Worm (Caenorhabditis elegans) whole organism, L4 larva: Measurements from ENCODE around the gene srg-41.
A peak's percentile ranks its signal among the peaks of the same experiment; 100 is the strongest.

Source experiments
- D1046.2 ChIP-seq: fragments of 200-800 bp; sonication (Bioruptor generic); IDR thresholded peaks from 2 replicates; pipeline ENCODE4 v1.3.6; 2022; ENCODE audit warnings: missing genetic modification characterization, missing compliant biosample characterization
- F10B5.3 ChIP-seq: sonication (generic microtip); optimal IDR thresholded peaks from 2 replicates; lab custom pipeline; 2016; ENCODE audit warnings: mild to moderate bottlenecking, missing genetic modification characterization, missing compliant biosample characterization
- F26F4.8 ChIP-seq: fragments of 200-800 bp; sonication (Bioruptor generic); conservative IDR thresholded peaks from 2 replicates; pipeline ENCODE4 v1.3.6; 2022; ENCODE audit warnings: missing genetic modification characterization, missing compliant biosample characterization
- F49E8.2 ChIP-seq: sonication (generic microtip); optimal IDR thresholded peaks from 2 replicates; lab custom pipeline; 2016; ENCODE audit warnings: missing compliant biosample characterization, mild to moderate bottlenecking, missing genetic modification characterization, borderline replicate concordance
- T26A8.4 ChIP-seq: fragments of 200-800 bp; sonication (Bioruptor generic); IDR thresholded peaks from 2 replicates; pipeline ENCODE4 v1.3.6; 2022; ENCODE audit warnings: missing genetic modification characterization, missing compliant biosample characterization
- ZK546.5 ChIP-seq, 2 experiments: sonication (generic microtip); optimal IDR thresholded peaks; 2 replicates each; lab custom pipeline; 2017; ENCODE audit warnings: missing biosample characterization in 2 of 2, missing genetic modification characterization in 2 of 2
- aha-1 ChIP-seq: fragments of 150-350 bp; peaks from one replicate; lab custom pipeline; 2014; ENCODE audit warnings: missing biosample characterization, missing genetic modification characterization
- ama-1 ChIP-seq: fragments of 150-350 bp; optimal IDR thresholded peaks from 2 replicates; lab custom pipeline; 2014; ENCODE audit warnings: inconsistent platforms, mixed read lengths
- ceh-20 ChIP-seq: fragments of 200-800 bp; sonication (Bioruptor generic); IDR thresholded peaks from 2 replicates; pipeline ENCODE4 v1.3.6; 2022; ENCODE audit warnings: missing genetic modification reagents, missing genetic modification characterization, missing compliant biosample characterization
- ceh-28 ChIP-seq: fragments of 150-350 bp; optimal IDR thresholded peaks from 2 replicates; lab custom pipeline; 2014; ENCODE audit warnings: missing biosample characterization, missing genetic modification reagents, missing genetic modification characterization
- ceh-44 ChIP-seq: fragments of 200-800 bp; sonication (Bioruptor generic); IDR thresholded peaks from 2 replicates; pipeline ENCODE4 v1.3.6; 2022; ENCODE audit warnings: missing genetic modification reagents, missing genetic modification characterization, missing compliant biosample characterization
- ceh-82 ChIP-seq: sonication (generic microtip); optimal IDR thresholded peaks from 2 replicates; lab custom pipeline; 2017; ENCODE audit warnings: missing biosample characterization, missing genetic modification characterization
- ces-1 ChIP-seq: fragments of 150-350 bp; sonication (generic microtip); optimal IDR thresholded peaks from 4 replicates; lab custom pipeline; 2014; ENCODE audit warnings: missing biosample characterization, missing genetic modification reagents, missing genetic modification characterization
- ctbp-1 ChIP-seq: fragments of 200-800 bp; sonication (Bioruptor generic); IDR thresholded peaks from 2 replicates; pipeline ENCODE4 v1.3.6; 2022; ENCODE audit warnings: missing genetic modification reagents, missing genetic modification characterization, missing compliant biosample characterization
- daf-16 ChIP-seq, 3 experiments: sonication (generic microtip); optimal IDR thresholded peaks; 2 replicates each; lab custom pipeline; 2016 to 2017; ENCODE audit warnings: missing genetic modification characterization in 3 of 3, missing genetic modification reagents in 3 of 3, mild to moderate bottlenecking in 2 of 3, missing compliant biosample characterization in 2 of 3, missing biosample characterization in 1 of 3, moderate library complexity in 1 of 3
- daf-19 ChIP-seq: fragments of 200-800 bp; sonication (Bioruptor generic); conservative IDR thresholded peaks from 2 replicates; pipeline ENCODE4 v1.3.6; 2022; ENCODE audit warnings: missing genetic modification characterization, missing compliant biosample characterization
- dmd-6 ChIP-seq: fragments of 200-800 bp; sonication (Bioruptor generic); IDR thresholded peaks from 2 replicates; pipeline ENCODE4 v1.3.6; 2022; ENCODE audit warnings: missing genetic modification reagents, missing genetic modification characterization, missing compliant biosample characterization
- dmd-8 ChIP-seq: fragments of 200-800 bp; sonication (Bioruptor generic); IDR thresholded peaks from 2 replicates; pipeline ENCODE4 v1.3.6; 2022; ENCODE audit warnings: missing genetic modification characterization, missing compliant biosample characterization
- dpl-1 ChIP-seq: fragments of 150-350 bp; optimal IDR thresholded peaks from 2 replicates; lab custom pipeline; 2014; ENCODE audit warnings: missing biosample characterization, missing genetic modification reagents, missing genetic modification characterization
- dve-1 ChIP-seq: sonication (generic microtip); optimal IDR thresholded peaks from 2 replicates; lab custom pipeline; 2017; ENCODE audit warnings: antibody characterized with exemption, mild to moderate bottlenecking, missing genetic modification characterization, missing compliant biosample characterization; ENCODE audit not compliant: insufficient read depth
- fkh-10 ChIP-seq: fragments of 150-350 bp; optimal IDR thresholded peaks from 2 replicates; lab custom pipeline; 2014; ENCODE audit warnings: missing biosample characterization, missing genetic modification reagents, missing genetic modification characterization
- fos-1 ChIP-seq: fragments of 150-350 bp; optimal IDR thresholded peaks from 2 replicates; lab custom pipeline; 2014; ENCODE audit warnings: missing biosample characterization, missing genetic modification characterization
- hif-1 ChIP-seq, 2 experiments: sonication (generic microtip); optimal IDR thresholded peaks; 2 replicates each; lab custom pipeline; 2016 to 2017; ENCODE audit warnings: missing compliant biosample characterization in 2 of 2, missing genetic modification characterization in 2 of 2, missing genetic modification reagents in 2 of 2, missing genotype in 2 of 2, mild to moderate bottlenecking in 1 of 2
- hlh-11 ChIP-seq: fragments of 200-800 bp; sonication (Bioruptor generic); optimal IDR thresholded peaks from 2 replicates; lab custom pipeline; 2018; ENCODE audit warnings: mild to moderate bottlenecking, missing genetic modification characterization, missing compliant biosample characterization
- hlh-30 ChIP-seq: sonication (generic microtip); optimal IDR thresholded peaks from 2 replicates; lab custom pipeline; 2017; ENCODE audit warnings: antibody characterized with exemption, mild to moderate bottlenecking, missing genetic modification characterization, missing compliant biosample characterization; ENCODE audit not compliant: insufficient read depth
- hmg-1.1 ChIP-seq: fragments of 200-800 bp; sonication (Bioruptor generic); IDR thresholded peaks from 2 replicates; pipeline ENCODE4 v1.3.6; 2022; ENCODE audit warnings: missing genetic modification reagents, missing genetic modification characterization, missing compliant biosample characterization
- lin-1 ChIP-seq: fragments of 200-800 bp; sonication (Bioruptor generic); IDR thresholded peaks from 2 replicates; pipeline ENCODE4 v1.3.6; 2022; ENCODE audit warnings: missing genetic modification reagents, missing genetic modification characterization, missing compliant biosample characterization
- lin-29 ChIP-seq: fragments of 200-800 bp; sonication (Bioruptor generic); IDR thresholded peaks from 2 replicates; pipeline ENCODE4 v1.3.6; 2022; ENCODE audit warnings: missing genetic modification reagents, missing genetic modification characterization, missing compliant biosample characterization
- mdl-1 ChIP-seq, 2 experiments: fragments of 150-350 bp in 1 of 2; sonication (generic microtip) in 1 of 2; optimal IDR thresholded peaks; 2 replicates each; lab custom pipeline; 2014 to 2017; ENCODE audit warnings: missing biosample characterization in 2 of 2, missing genetic modification characterization in 2 of 2
- mep-1 ChIP-seq: fragments of 150-350 bp; sonication (generic microtip); optimal IDR thresholded peaks from 3 replicates; lab custom pipeline; 2014; ENCODE audit warnings: missing biosample characterization, missing genetic modification characterization
- nhr-10 ChIP-seq: fragments of 150-350 bp; optimal IDR thresholded peaks from 2 replicates; lab custom pipeline; 2014; ENCODE audit warnings: missing biosample characterization, missing genetic modification characterization
- nhr-28 ChIP-seq: fragments of 150-350 bp; optimal IDR thresholded peaks from 2 replicates; lab custom pipeline; 2014; ENCODE audit warnings: missing biosample characterization, missing genetic modification characterization
- nhr-41 ChIP-seq: fragments of 200-800 bp; sonication (Bioruptor generic); IDR thresholded peaks from 2 replicates; pipeline ENCODE4 v1.3.6; 2022; ENCODE audit warnings: missing genetic modification reagents, missing genetic modification characterization, missing compliant biosample characterization
- rbr-2 ChIP-seq: sonication (generic microtip); optimal IDR thresholded peaks from 2 replicates; lab custom pipeline; 2016; ENCODE audit warnings: missing genotype, missing genetic modification characterization, missing compliant biosample characterization
- saeg-2 ChIP-seq: fragments of 200-800 bp; sonication (Bioruptor generic); IDR thresholded peaks from 2 replicates; pipeline ENCODE4 v1.3.6; 2022; ENCODE audit warnings: missing genetic modification reagents, missing genetic modification characterization, missing compliant biosample characterization
- sdz-12 ChIP-seq: fragments of 200-800 bp; sonication (Bioruptor generic); optimal IDR thresholded peaks from 2 replicates; lab custom pipeline; 2018; ENCODE audit warnings: mild to moderate bottlenecking, missing genetic modification characterization, missing compliant biosample characterization
- set-16 ChIP-seq: fragments of 200-800 bp; sonication (Bioruptor generic); IDR thresholded peaks from 2 replicates; pipeline ENCODE4 v1.3.6; 2022; ENCODE audit warnings: missing genetic modification reagents, missing genetic modification characterization, missing compliant biosample characterization
- snpc-4 ChIP-seq: fragments of 150-350 bp; optimal IDR thresholded peaks from 2 replicates; lab custom pipeline; 2014; ENCODE audit warnings: missing biosample characterization, missing genetic modification characterization
- spr-3 ChIP-seq: fragments of 200-800 bp; sonication (Bioruptor generic); optimal IDR thresholded peaks from 2 replicates; lab custom pipeline; 2018; ENCODE audit warnings: mild to moderate bottlenecking, missing genetic modification characterization, missing compliant biosample characterization
- unc-130 ChIP-seq: sonication (generic microtip); optimal IDR thresholded peaks from 2 replicates; lab custom pipeline; 2016; ENCODE audit warnings: missing genetic modification reagents, missing genetic modification characterization, missing compliant biosample characterization
- unc-39 ChIP-seq: sonication (generic microtip); optimal IDR thresholded peaks from 2 replicates; lab custom pipeline; 2017; ENCODE audit warnings: missing biosample characterization, missing genetic modification characterization
- zag-1 ChIP-seq: fragments of 150-350 bp; optimal IDR thresholded peaks from 2 replicates; lab custom pipeline; 2014; ENCODE audit warnings: missing biosample characterization, missing genetic modification characterization
- ztf-11 ChIP-seq: fragments of 150-350 bp; optimal IDR thresholded peaks from 2 replicates; lab custom pipeline; 2014; ENCODE audit warnings: missing biosample characterization, missing genetic modification characterization

srg-41 gene

ce11 chrV:11146958-11147779 is 14.5 kb downstream of the srg-41 start, which contains the start of the genes T19C4.24 and nlp-33 (continued):
- TF ChIP-seq F26F4.8 (GFP tag; lab: Robert Waterston, UW) (no peak), ceh-82 (tag; lab: Kevin White, UChicago) (no peak), nhr-41 (no peak), unc-39 (tag; lab: Kevin White, UChicago) (no peak), spr-3 (GFP tag; lab: Kevin White, UChicago) (no peak), ceh-28 (tag; lab: Kevin White, UChicago) (no peak), ZK546.5 (tag; optimal IDR thresholded peaks at IDR 0.05; lab: Kevin White, UChicago) (no peak), F49E8.2 (tag; lab: Kevin White, UChicago) (no peak), nhr-10 (no peak), hlh-30 (peak; percentile 49), lin-29 (GFP tag; lab: Robert Waterston, UW) (no peak), ceh-44 (GFP tag; lab: Robert Waterston, UW) (no peak), dpl-1 (GFP tag; lab: Kevin White, UChicago) (no peak), mdl-1 (tag; optimal IDR thresholded peaks at IDR 0.05; lab: Kevin White, UChicago) (no peak), fos-1 (tag; lab: Kevin White, UChicago) (no peak), rbr-2 (tag; lab: Kevin White, UChicago) (no peak), ama-1 (lab: Kevin White, UChicago) (peak; percentile 94), lin-1 (GFP tag; lab: Robert Waterston, UW) (no peak), hlh-11 (no peak)

DNA sequence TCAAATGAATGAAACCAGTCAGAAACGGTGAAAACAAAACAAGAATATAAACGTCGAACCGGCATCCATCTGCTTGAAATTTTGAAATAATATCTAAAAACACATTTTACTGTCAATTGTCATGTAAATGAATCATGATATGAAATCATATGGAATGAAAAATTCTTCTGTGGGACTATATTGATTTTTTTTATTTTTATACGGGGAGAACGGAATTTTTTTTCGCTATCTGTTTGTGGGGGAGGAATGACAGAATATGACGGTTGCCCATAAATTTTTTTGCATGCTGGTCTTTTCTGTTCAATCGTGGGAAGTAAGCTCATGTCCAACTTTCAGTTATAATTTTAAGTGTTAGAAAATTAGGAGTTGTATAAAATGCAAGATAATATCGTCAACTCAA is 17.0 kb downstream of the srg-41 start, which contains the start of gene C06H2.7:
Gene C06H2.7, minus strand, starts transcription at position 101 of the 400 bp plus-strand sequence.
- TF ChIP-seq daf-19 (GFP tag; lab: Robert Waterston, UW) (no peak), ZK546.5 (tag; optimal IDR thresholded peaks at IDR 0.05; lab: Kevin White, UChicago) (no peak), snpc-4 (no peak), ama-1 (lab: Kevin White, UChicago) (no peak), unc-130 (GFP tag; lab: Kevin White, UChicago) (no peak)

DNA sequence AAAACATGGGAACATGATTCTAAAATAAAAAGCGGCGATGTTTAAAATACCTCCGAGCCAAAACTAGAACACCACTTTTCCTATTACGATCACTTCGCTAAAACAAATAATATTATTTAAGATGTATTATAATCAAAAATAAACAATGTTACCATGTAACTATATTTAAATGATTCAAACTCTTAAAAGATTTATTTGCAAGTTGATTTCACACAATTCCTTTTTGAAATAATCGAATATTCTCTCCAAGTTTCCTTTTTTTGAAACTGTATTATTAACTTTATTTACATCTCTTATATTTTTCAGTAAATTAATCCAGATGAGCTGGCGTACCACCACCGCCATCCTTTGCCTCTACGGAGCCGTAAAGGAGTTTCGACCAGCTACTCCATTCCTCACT is 20.5 kb downstream of the srg-41 start, which contains the start of gene folt-1:
Gene folt-1, plus strand, starts transcription at position 301 of the 400 bp plus-strand sequence.
- TF ChIP-seq fkh-10 (GFP tag; lab: Kevin White, UChicago), result no peak
- TF ChIP-seq zag-1, result no peak
- no peak for TF ChIP-seq nhr-28 (tag; lab: Kevin White, UChicago)
- TF ChIP-seq ceh-20 (GFP tag; lab: Robert Waterston, UW), result no peak
- no peak for TF ChIP-seq rbr-2 (tag; lab: Kevin White, UChicago)

- no peak for TF ChIP-seq hif-1 (tag; optimal IDR thresholded peaks at IDR 0.05; lab: Kevin White, UChicago)
- peak; percentile 12 for TF ChIP-seq dve-1 (tag; lab: Kevin White, UChicago)
- no peak for TF ChIP-seq F10B5.3 (tag; lab: Kevin White, UChicago)
- TF ChIP-seq ces-1 (GFP tag; lab: Kevin White, UChicago), result no peak
- TF ChIP-seq mep-1 (tag; lab: Kevin White, UChicago), result peak; percentile 23
- no peak for TF ChIP-seq D1046.2
- TF ChIP-seq set-16 (GFP tag; lab: Robert Waterston, UW), result no peak
- TF ChIP-seq mdl-1 (tag; optimal IDR thresholded peaks at IDR 0.05; lab: Kevin White, UChicago), result peak in 1 of 2 experiments; percentile 48
- TF ChIP-seq hlh-30, result peak; percentile 21
- TF ChIP-seq saeg-2 (GFP tag; lab: Robert Waterston, UW), result no peak
- peak; percentile 73 for TF ChIP-seq aha-1 (tag; lab: Kevin White, UChicago)
- no peak for TF ChIP-seq dmd-8 (GFP tag; lab: Robert Waterston, UW)
- 0 out of 2 replicates have a peak, but pooled peaks have one; percentile 13 for TF ChIP-seq dmd-6 (GFP tag; lab: Robert Waterston, UW)
- TF ChIP-seq ztf-11 (tag; lab: Kevin White, UChicago), result no peak
- no peak for TF ChIP-seq nhr-10
- no peak for TF ChIP-seq ama-1 (lab: Kevin White, UChicago)
- TF ChIP-seq nhr-28 (tag; lab: Kevin White, UChicago), result peak; percentile 26
- no peak for TF ChIP-seq unc-39 (tag; lab: Kevin White, UChicago)
- TF ChIP-seq zag-1, result no peak
- no peak for TF ChIP-seq hmg-1.1
- TF ChIP-seq sdz-12 (GFP tag; lab: Kevin White, UChicago), result no peak
- TF ChIP-seq ctbp-1 (GFP tag; lab: Robert Waterston, UW), result no peak
- TF ChIP-seq daf-16 (GFP tag; optimal IDR thresholded peaks at IDR 0.05; lab: Kevin White, UChicago), result no peak
- peak; percentile 40 for TF ChIP-seq daf-16 (tag; optimal IDR thresholded peaks at IDR 0.05; lab: Kevin White, UChicago)
- TF ChIP-seq T26A8.4 (GFP tag; lab: Robert Waterston, UW), result no peak
Observed at ce11 chrV:11140326-11140725, 21.4 kb downstream of the srg-41 start.
